Worm (Caenorhabditis elegans) whole organism, L1 larva: ENCODE results near the gene nhr-261.

Experiments used
- dsc-1 ChIP-seq: sonication (generic microtip); optimal IDR thresholded peaks from 2 replicates; lab custom pipeline; 2016; ENCODE audit warnings: mild to moderate bottlenecking, missing genetic modification characterization, missing compliant biosample characterization
- nhr-76 ChIP-seq: sonication (generic microtip); optimal IDR thresholded peaks from 2 replicates; lab custom pipeline; 2017; ENCODE audit warnings: missing biosample characterization, missing genetic modification characterization
- snpc-4 ChIP-seq: fragments of 150-350 bp; optimal IDR thresholded peaks from 2 replicates; lab custom pipeline; 2014; ENCODE audit warnings: missing biosample characterization, missing genetic modification characterization

DNA sequence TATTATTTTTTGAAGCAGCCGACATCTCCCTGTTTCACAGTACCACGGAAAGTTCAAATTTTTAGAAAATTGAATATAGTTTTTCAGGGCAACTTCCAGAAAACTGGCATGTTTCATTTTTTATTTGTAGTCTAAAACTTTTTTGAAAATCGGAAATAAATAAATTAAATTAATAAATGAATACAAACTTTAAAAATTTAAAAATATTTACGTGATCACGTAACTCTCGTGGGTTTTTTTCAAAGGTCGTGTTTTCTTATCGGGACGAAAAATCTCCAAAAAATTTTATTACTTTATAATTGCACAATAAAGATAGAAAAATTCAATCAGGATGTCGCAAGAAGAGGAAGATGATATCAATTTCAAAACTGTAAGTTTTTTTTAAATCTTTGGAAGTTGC lies 47.2 kb upstream of the nhr-261 start, which contains the start of gene F53C3.1:
- no peak for TF ChIP-seq nhr-76
- no peak for TF ChIP-seq snpc-4 (tag; lab: Kevin White, UChicago)
- no peak for TF ChIP-seq dsc-1 (tag; lab: Kevin White, UChicago)
